Worm (Caenorhabditis elegans) whole organism, young adult: ENCODE results near the gene C25F9.12.

Experiments used
- K11D2.4 ChIP-seq: fragments of 200-800 bp; sonication (Bioruptor generic); IDR thresholded peaks from 2 replicates; pipeline ENCODE4 v1.3.6; 2022; ENCODE audit warnings: missing genetic modification reagents, missing genetic modification characterization, missing compliant biosample characterization
- K12H6.12 ChIP-seq: fragments of 200-800 bp; sonication (Bioruptor generic); optimal IDR thresholded peaks from 2 replicates; lab custom pipeline; 2018; ENCODE audit warnings: mild to moderate bottlenecking, missing genetic modification characterization, missing compliant biosample characterization
- akir-1 ChIP-seq: fragments of 200-800 bp; sonication (Bioruptor generic); optimal IDR thresholded peaks from 2 replicates; lab custom pipeline; 2018; ENCODE audit warnings: mild to moderate bottlenecking, missing genetic modification characterization, moderate library complexity, missing compliant biosample characterization
- ama-1 ChIP-seq, 3 experiments: fragments of 150-350 bp in 1 of 3; sonication (generic microtip) in 2 of 3; optimal IDR thresholded peaks; 2 replicates each; lab custom pipeline; 2014 to 2018; ENCODE audit warnings: missing biosample characterization in 2 of 3, missing genetic modification characterization in 2 of 3, missing genetic modification reagents in 2 of 3
- aptf-3 ChIP-seq: fragments of 200-800 bp; sonication (Bioruptor generic); IDR thresholded peaks from 2 replicates; pipeline ENCODE4 v1.3.6; 2022; ENCODE audit warnings: missing genetic modification characterization, missing compliant biosample characterization
- attf-6 ChIP-seq: fragments of 200-800 bp; sonication (Bioruptor generic); IDR thresholded peaks from 2 replicates; pipeline ENCODE4 v1.3.6; 2022; ENCODE audit warnings: missing genetic modification reagents, missing genetic modification characterization, missing compliant biosample characterization
- lin-35 ChIP-seq, 3 experiments: fragments of 150-350 bp in 2 of 3; sonication (generic microtip) in 1 of 3; optimal IDR thresholded peaks; 2 replicates each; lab custom pipeline; 2014 to 2018; ENCODE audit warnings: missing biosample characterization in 3 of 3, missing genetic modification characterization in 3 of 3, missing genetic modification reagents in 3 of 3
- pha-4 ChIP-seq: fragments of 150-350 bp; sonication (generic microtip); optimal IDR thresholded peaks from 2 replicates; lab custom pipeline; 2014; ENCODE audit warnings: missing biosample characterization, missing genetic modification reagents, missing genetic modification characterization
- sdz-38 ChIP-seq: sonication (generic microtip); optimal IDR thresholded peaks from 2 replicates; lab custom pipeline; 2016; ENCODE audit warnings: missing genotype, missing genetic modification characterization, missing compliant biosample characterization
- snpc-4 ChIP-seq, 5 experiments: fragments of 150-350 bp in 1 of 5; sonication (generic microtip) in 4 of 5; optimal IDR thresholded peaks; 2 replicates each; lab custom pipeline; 2014 to 2018; ENCODE audit warnings: missing genetic modification characterization in 5 of 5, missing biosample characterization in 3 of 5, antibody characterized with exemption in 2 of 5, mild to moderate bottlenecking in 2 of 5, missing compliant biosample characterization in 2 of 5, missing genotype in 2 of 5, moderate library complexity in 2 of 5, missing genetic modification reagents in 1 of 5
- unc-62 ChIP-seq: fragments of 150-350 bp; optimal IDR thresholded peaks from 2 replicates; lab custom pipeline; 2014; ENCODE audit warnings: missing biosample characterization, missing genetic modification reagents, missing genetic modification characterization
- ztf-22 ChIP-seq: fragments of 200-800 bp; sonication (Bioruptor generic); optimal IDR thresholded peaks from 2 replicates; lab custom pipeline; 2018; ENCODE audit warnings: mild to moderate bottlenecking, missing genetic modification characterization, moderate library complexity, missing compliant biosample characterization
- ztf-26 ChIP-seq: sonication (generic microtip); optimal IDR thresholded peaks from 2 replicates; lab custom pipeline; 2017; ENCODE audit warnings: missing genetic modification characterization, missing compliant biosample characterization

ce11 chrV:19428097-19428496 lies 25.3 kb upstream of the C25F9.12 start:
- no peak for TF ChIP-seq pha-4 (tag; lab: Kevin White, UChicago)
- TF ChIP-seq snpc-4 (GFP tag; optimal IDR thresholded peaks at IDR 0.05; lab: Kevin White, UChicago): no peak
- no peak for TF ChIP-seq snpc-4 (tag; optimal IDR thresholded peaks at IDR 0.05; lab: Kevin White, UChicago)
- no peak for TF ChIP-seq ama-1 (optimal IDR thresholded peaks at IDR 0.05; lab: Kevin White, UChicago)
- no peak for TF ChIP-seq ama-1 (GFP tag; optimal IDR thresholded peaks at IDR 0.05; lab: Kevin White, UChicago)
- no peak for TF ChIP-seq unc-62 (GFP tag; lab: Kevin White, UChicago)
- no peak for TF ChIP-seq ztf-26 (tag; lab: Kevin White, UChicago)
- TF ChIP-seq ztf-22: no peak
- TF ChIP-seq akir-1 (GFP tag; lab: Kevin White, UChicago): no peak
- no peak for TF ChIP-seq lin-35 (GFP tag; optimal IDR thresholded peaks at IDR 0.05; lab: Kevin White, UChicago)
- TF ChIP-seq attf-6 (GFP tag; lab: Robert Waterston, UW): no peak
- no peak for TF ChIP-seq sdz-38 (tag; lab: Kevin White, UChicago)
- TF ChIP-seq aptf-3 (GFP tag; lab: Robert Waterston, UW): no peak
- no peak for TF ChIP-seq K11D2.4 (GFP tag; lab: Robert Waterston, UW)
- TF ChIP-seq K12H6.12 (tag; lab: Kevin White, UChicago): no peak
